Worm (Caenorhabditis elegans) whole organism, L4/young adult: ENCODE data around the gene BE0003N10.1.

Source experiments
- W03F9.2 ChIP-seq: fragments of 150-350 bp; optimal IDR thresholded peaks from 2 replicates; lab custom pipeline; 2014; ENCODE audit warnings: missing biosample characterization, missing genetic modification characterization
- dao-5 ChIP-seq: sonication (generic microtip); optimal IDR thresholded peaks from 2 replicates; lab custom pipeline; 2016; ENCODE audit warnings: missing genotype, missing genetic modification characterization, moderate library complexity, missing compliant biosample characterization
- him-1 ChIP-seq: sonication (generic microtip); optimal IDR thresholded peaks from 2 replicates; lab custom pipeline; 2016; ENCODE audit warnings: missing genotype, missing genetic modification reagents, missing genetic modification characterization, missing compliant biosample characterization

- TF ChIP-seq him-1: no peak
- no peak for TF ChIP-seq dao-5 (tag; lab: Kevin White, UChicago)
- TF ChIP-seq W03F9.2 (tag; lab: Kevin White, UChicago): no peak
Observed at ce11 chrIII:1081101-1081500, 43.8 kb downstream of the BE0003N10.1 start, which contains the start of gene par-2.
